Worm (Caenorhabditis elegans): ENCODE data around the gene F26C11.3.

DNA sequence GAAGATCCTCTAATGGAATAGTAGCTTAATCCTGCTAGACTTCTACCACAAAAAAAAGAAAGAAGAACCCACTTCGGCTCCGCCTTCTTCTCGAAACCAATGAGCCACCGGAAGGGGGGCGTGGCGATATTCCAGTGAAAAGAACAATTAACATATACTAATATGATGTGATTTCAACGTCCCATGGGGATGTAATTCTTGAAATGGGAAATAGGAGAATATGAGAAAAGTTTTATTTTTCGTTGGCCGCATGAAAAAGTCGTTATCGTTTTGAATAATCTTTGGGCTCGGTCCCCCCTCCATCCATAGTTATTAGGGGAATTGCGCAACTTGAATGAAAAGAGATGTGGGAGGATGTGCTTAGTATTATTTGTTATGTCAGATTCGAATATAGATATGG lies 14.6 kb downstream of the F26C11.3 start, which contains the start of gene unc-4:
- no peak for TF ChIP-seq mep-1 (tag; optimal IDR thresholded peaks at IDR 0.05)
- TF ChIP-seq daf-8 (GFP tag; IDR thresholded peaks at IDR 0.05): no peak
- TF ChIP-seq nhr-10 (tag; optimal IDR thresholded peaks at IDR 0.05): no peak
- no peak for TF ChIP-seq lin-15B (tag; optimal IDR thresholded peaks at IDR 0.05)
- TF ChIP-seq unc-39 (tag; optimal IDR thresholded peaks at IDR 0.05): no peak
- TF ChIP-seq pqm-1 (tag; optimal IDR thresholded peaks at IDR 0.05): no peak
- TF ChIP-seq nhr-11 (tag; optimal IDR thresholded peaks at IDR 0.05): no peak
- TF ChIP-seq php-3 (GFP tag; IDR thresholded peaks at IDR 0.05): no peak
- TF ChIP-seq attf-4 (tag; optimal IDR thresholded peaks at IDR 0.05): no peak
- no peak for TF ChIP-seq daf-16 (GFP tag; optimal IDR thresholded peaks at IDR 0.05)
- TF ChIP-seq daf-16 (tag; optimal IDR thresholded peaks at IDR 0.05): no peak
- TF ChIP-seq jun-1 (tag; optimal IDR thresholded peaks at IDR 0.05): no peak
- TF ChIP-seq lin-39 (tag; optimal IDR thresholded peaks at IDR 0.05): no peak
- TF ChIP-seq F26F4.8 (GFP tag; conservative IDR thresholded peaks at IDR 0.05): no peak

Measured in whole organism, L4 larva.